Fruit fly (Drosophila melanogaster) whole organism, embryonic: ENCODE results near the gene CG13022.

Source experiments
- B-H1 ChIP-seq: fragments of 200-800 bp; sonication (Bioruptor generic); IDR thresholded peaks from 3 replicates; pipeline ENCODE4 v1.3.6; 2022; ENCODE audit warnings: missing biosample characterization, missing genetic modification characterization
- CG10543 ChIP-seq: fragments of 200-800 bp; sonication (Bioruptor generic); optimal IDR thresholded peaks from 3 replicates; lab custom pipeline; 2017; ENCODE audit warnings: missing biosample characterization, mild to moderate bottlenecking, missing genetic modification characterization, moderate library complexity
- CG11560 ChIP-seq: fragments of 200-800 bp; sonication (Bioruptor generic); IDR thresholded peaks from 3 replicates; pipeline ENCODE4 v1.3.6; 2022; ENCODE audit warnings: missing biosample characterization, missing genetic modification characterization
- CG12071 ChIP-seq: fragments of 200-800 bp; sonication (Bioruptor generic); optimal IDR thresholded peaks from 3 replicates; lab custom pipeline; 2018; ENCODE audit warnings: missing biosample characterization, mild to moderate bottlenecking, missing genetic modification characterization
- CG12219 ChIP-seq: fragments of 200-800 bp; sonication (Bioruptor generic); optimal IDR thresholded peaks from 3 replicates; lab custom pipeline; 2018; ENCODE audit warnings: missing biosample characterization, mild to moderate bottlenecking, missing genetic modification characterization
- CG12299 ChIP-seq: fragments of 200-800 bp; sonication (Bioruptor generic); optimal IDR thresholded peaks from 2 replicates; lab custom pipeline; 2018; ENCODE audit warnings: missing biosample characterization, mild to moderate bottlenecking, missing genetic modification characterization
- CG13894 ChIP-seq: fragments of 200-800 bp; sonication (Bioruptor generic); optimal IDR thresholded peaks from 3 replicates; lab custom pipeline; 2018; ENCODE audit warnings: missing biosample characterization, mild to moderate bottlenecking, missing genetic modification characterization, moderate library complexity
- CG14860 ChIP-seq: fragments of 200-800 bp; sonication (Bioruptor generic); IDR thresholded peaks from 3 replicates; pipeline ENCODE4 v1.3.6; 2022; ENCODE audit warnings: missing biosample characterization, missing genetic modification characterization; ENCODE audit not compliant: partially characterized antibody
- CG1529 ChIP-seq: fragments of 200-800 bp; sonication (Bioruptor generic); optimal IDR thresholded peaks from 3 replicates; lab custom pipeline; 2018; ENCODE audit warnings: missing biosample characterization, missing genetic modification characterization
- CG17802 ChIP-seq: fragments of 200-800 bp; sonication (Bioruptor generic); optimal IDR thresholded peaks from 2 replicates; lab custom pipeline; 2018; ENCODE audit warnings: missing biosample characterization, mild to moderate bottlenecking, missing genetic modification characterization, moderate library complexity
- CG17829 ChIP-seq: fragments of 200-800 bp; optimal IDR thresholded peaks from 2 replicates; lab custom pipeline; 2019; ENCODE audit warnings: missing biosample characterization, mild to moderate bottlenecking, missing genetic modification characterization, moderate library complexity
- CG30020 ChIP-seq: fragments of 200-800 bp; optimal IDR thresholded peaks from 2 replicates; lab custom pipeline; 2019; ENCODE audit warnings: missing biosample characterization, mild to moderate bottlenecking, missing genetic modification characterization, moderate library complexity
- CG3065 ChIP-seq: fragments of 200-800 bp; sonication (Bioruptor generic); optimal IDR thresholded peaks from 2 replicates; lab custom pipeline; 2016; ENCODE audit warnings: missing biosample characterization, missing genetic modification characterization
- CG31224 ChIP-seq: fragments of 200-800 bp; sonication (Bioruptor generic); IDR thresholded peaks from 2 replicates; pipeline ENCODE4 v1.3.6; 2022; ENCODE audit warnings: missing biosample characterization, missing genetic modification characterization
- CG3995 ChIP-seq: fragments of 200-800 bp; sonication (Bioruptor generic); optimal IDR thresholded peaks from 3 replicates; lab custom pipeline; 2016; ENCODE audit warnings: missing biosample characterization, missing genetic modification characterization
- CG4617 ChIP-seq: fragments of 200-800 bp; sonication (Bioruptor generic); optimal IDR thresholded peaks from 3 replicates; lab custom pipeline; 2016; ENCODE audit warnings: missing biosample characterization, missing genetic modification characterization, borderline replicate concordance
- CG4730 ChIP-seq: fragments of 200-800 bp; sonication (Bioruptor generic); IDR thresholded peaks from 2 replicates; pipeline ENCODE4 v1.3.6; 2022; ENCODE audit warnings: missing biosample characterization, missing genetic modification characterization
- CG5180 ChIP-seq: fragments of 200-800 bp; sonication (Bioruptor generic); optimal IDR thresholded peaks from 3 replicates; lab custom pipeline; 2017; ENCODE audit warnings: missing biosample characterization, missing genetic modification characterization, mild to moderate bottlenecking, moderate library complexity, missing genetic modification reagents
- CG6254 ChIP-seq: fragments of 200-800 bp; sonication (Bioruptor generic); optimal IDR thresholded peaks from 3 replicates; lab custom pipeline; 2017; ENCODE audit warnings: mild to moderate bottlenecking, missing biosample characterization, missing genetic modification reagents, missing genetic modification characterization
- CG6654 ChIP-seq: fragments of 200-800 bp; sonication (Bioruptor generic); optimal IDR thresholded peaks from 2 replicates; lab custom pipeline; 2017; ENCODE audit warnings: missing biosample characterization, mild to moderate bottlenecking, missing genetic modification characterization
- CG6689 ChIP-seq: fragments of 200-800 bp; sonication (Bioruptor generic); IDR thresholded peaks from 2 replicates; pipeline ENCODE4 v1.3.6; 2022; ENCODE audit warnings: missing biosample characterization, missing genetic modification characterization
- CG7786 ChIP-seq: fragments of 200-800 bp; sonication (Bioruptor generic); optimal IDR thresholded peaks from 2 replicates; lab custom pipeline; 2016; ENCODE audit warnings: missing biosample characterization, missing genetic modification characterization
- CG9797 ChIP-seq: fragments of 200-800 bp; sonication (Bioruptor generic); optimal IDR thresholded peaks from 3 replicates; lab custom pipeline; 2018; ENCODE audit warnings: missing biosample characterization, mild to moderate bottlenecking, missing genetic modification characterization
- Dll ChIP-seq: fragments of 200-800 bp; sonication (Bioruptor generic); IDR thresholded peaks from 4 replicates; pipeline ENCODE4 v1.3.6; 2022; ENCODE audit warnings: missing biosample characterization, missing genetic modification characterization; ENCODE audit not compliant: partially characterized antibody
- Drgx ChIP-seq: fragments of 200-800 bp; sonication (Bioruptor generic); IDR thresholded peaks from 2 replicates; pipeline ENCODE4 v1.3.6; 2022; ENCODE audit warnings: missing biosample characterization, missing genetic modification characterization
- Hr51 ChIP-seq, 2 experiments: fragments of 200-800 bp; sonication (Bioruptor generic); optimal IDR thresholded peaks; 2 replicates in 1 of 2; 3 replicates in 1 of 2; lab custom pipeline; 2016 to 2018; ENCODE audit warnings: missing biosample characterization in 2 of 2, missing genetic modification characterization in 2 of 2, mild to moderate bottlenecking in 1 of 2, moderate library complexity in 1 of 2
- Kr ChIP-seq: fragments of 200-800 bp; sonication (Bioruptor generic); optimal IDR thresholded peaks from 2 replicates; lab custom pipeline; 2017; ENCODE audit warnings: missing biosample characterization, mild to moderate bottlenecking, missing genetic modification characterization
- Sry-β ChIP-seq: fragments of 200-800 bp; sonication (Bioruptor generic); optimal IDR thresholded peaks from 2 replicates; lab custom pipeline; 2018; ENCODE audit warnings: missing biosample characterization, mild to moderate bottlenecking, missing genetic modification characterization, moderate library complexity
- Sry-δ ChIP-seq: fragments of 200-800 bp; sonication (Bioruptor generic); optimal IDR thresholded peaks from 2 replicates; lab custom pipeline; 2016; ENCODE audit warnings: missing biosample characterization, missing genetic modification characterization
- ac ChIP-seq: fragments of 200-800 bp; sonication (Bioruptor generic); optimal IDR thresholded peaks from 3 replicates; lab custom pipeline; 2017; ENCODE audit warnings: missing biosample characterization, mild to moderate bottlenecking, missing genetic modification characterization
- az2 ChIP-seq: fragments of 200-800 bp; sonication (Bioruptor generic); optimal IDR thresholded peaks from 3 replicates; lab custom pipeline; 2016; ENCODE audit warnings: missing biosample characterization, missing genetic modification characterization
- bab2 ChIP-seq: fragments of 200-800 bp; sonication (Bioruptor generic); optimal IDR thresholded peaks from 2 replicates; lab custom pipeline; 2016; ENCODE audit warnings: missing biosample characterization, missing genetic modification characterization
- crol ChIP-seq: fragments of 200-800 bp; sonication (Bioruptor generic); IDR thresholded peaks from 2 replicates; pipeline ENCODE4 v1.3.6; 2022; ENCODE audit warnings: missing biosample characterization, missing genetic modification characterization
- inv ChIP-seq: fragments of 200-800 bp; sonication (Bioruptor generic); IDR thresholded peaks from 2 replicates; pipeline ENCODE4 v1.3.6; 2022; ENCODE audit warnings: missing biosample characterization, missing genetic modification characterization; ENCODE audit not compliant: partially characterized antibody
- lola ChIP-seq, 3 experiments: fragments of >200 bp in 2 of 3; fragments of 200-800 bp in 1 of 3; sonication (Bioruptor generic) in 1 of 3; optimal IDR thresholded peaks; 2 replicates each; lab custom pipeline; 2017 to 2019; ENCODE audit warnings: missing biosample characterization in 3 of 3, missing genetic modification characterization in 3 of 3, mild to moderate bottlenecking in 1 of 3, moderate library complexity in 1 of 3
- mld ChIP-seq: fragments of 200-800 bp; sonication (Bioruptor generic); IDR thresholded peaks from 3 replicates; pipeline ENCODE4 v1.3.6; 2022; ENCODE audit warnings: missing biosample characterization, missing genetic modification characterization; ENCODE audit not compliant: partially characterized antibody
- nerfin-2 ChIP-seq: fragments of 200-800 bp; sonication (Bioruptor generic); IDR thresholded peaks from 2 replicates; pipeline ENCODE4 v1.3.6; 2022; ENCODE audit warnings: missing biosample characterization, missing genetic modification characterization; ENCODE audit not compliant: partially characterized antibody
- p53 ChIP-seq: fragments of 200-800 bp; sonication (Bioruptor generic); optimal IDR thresholded peaks from 2 replicates; lab custom pipeline; 2016; ENCODE audit warnings: missing biosample characterization, missing genetic modification characterization
- pan ChIP-seq, 4 experiments: fragments of >200 bp in 3 of 4; fragments of 200-800 bp in 1 of 4; sonication (Bioruptor generic) in 1 of 4; optimal IDR thresholded peaks in 3 of 4; IDR thresholded peaks in 1 of 4; 2 replicates each; pipeline versions ENCODE4 v1.3.6 to Lab custom; 2017 to 2022; ENCODE audit warnings: missing biosample characterization in 2 of 4, missing genetic modification characterization in 2 of 4, mixed read lengths in 1 of 4
- pita ChIP-seq: fragments of 200-800 bp; sonication (Bioruptor generic); optimal IDR thresholded peaks from 2 replicates; lab custom pipeline; 2017; ENCODE audit warnings: missing biosample characterization, mild to moderate bottlenecking, missing genetic modification characterization
- ranshi ChIP-seq: fragments of 200-800 bp; sonication (Bioruptor generic); IDR thresholded peaks from 2 replicates; pipeline ENCODE4 v1.3.6; 2022; ENCODE audit warnings: missing biosample characterization, missing genetic modification characterization
- ro ChIP-seq: fragments of 200-800 bp; sonication (Bioruptor generic); IDR thresholded peaks from 2 replicates; pipeline ENCODE4 v1.3.6; 2022; ENCODE audit warnings: missing biosample characterization, missing genetic modification characterization
- scrt ChIP-seq: fragments of 200-800 bp; sonication (Bioruptor generic); optimal IDR thresholded peaks from 2 replicates; lab custom pipeline; 2018; ENCODE audit warnings: missing biosample characterization, mild to moderate bottlenecking, missing genetic modification characterization, moderate library complexity
- shn ChIP-seq: fragments of 200-800 bp; sonication (Bioruptor generic); optimal IDR thresholded peaks from 3 replicates; lab custom pipeline; 2016; ENCODE audit warnings: missing biosample characterization, missing genetic modification characterization
- tin ChIP-seq: fragments of 200-800 bp; sonication (Bioruptor generic); optimal IDR thresholded peaks from 3 replicates; lab custom pipeline; 2016; ENCODE audit warnings: missing biosample characterization, missing genetic modification characterization
- tll ChIP-seq, 2 experiments: fragments of 200-800 bp in 1 of 2; fragments of >200 bp in 1 of 2; sonication (Bioruptor generic) in 1 of 2; optimal IDR thresholded peaks; 2 replicates each; lab custom pipeline; 2017 to 2019; ENCODE audit warnings: missing biosample characterization in 2 of 2, missing genetic modification characterization in 2 of 2, mild to moderate bottlenecking in 1 of 2, moderate library complexity in 1 of 2
- usp ChIP-seq: fragments of >200 bp; optimal IDR thresholded peaks from 2 replicates; lab custom pipeline; 2017; ENCODE audit warnings: missing biosample characterization, missing genetic modification characterization

The CG13022 gene

DNA sequence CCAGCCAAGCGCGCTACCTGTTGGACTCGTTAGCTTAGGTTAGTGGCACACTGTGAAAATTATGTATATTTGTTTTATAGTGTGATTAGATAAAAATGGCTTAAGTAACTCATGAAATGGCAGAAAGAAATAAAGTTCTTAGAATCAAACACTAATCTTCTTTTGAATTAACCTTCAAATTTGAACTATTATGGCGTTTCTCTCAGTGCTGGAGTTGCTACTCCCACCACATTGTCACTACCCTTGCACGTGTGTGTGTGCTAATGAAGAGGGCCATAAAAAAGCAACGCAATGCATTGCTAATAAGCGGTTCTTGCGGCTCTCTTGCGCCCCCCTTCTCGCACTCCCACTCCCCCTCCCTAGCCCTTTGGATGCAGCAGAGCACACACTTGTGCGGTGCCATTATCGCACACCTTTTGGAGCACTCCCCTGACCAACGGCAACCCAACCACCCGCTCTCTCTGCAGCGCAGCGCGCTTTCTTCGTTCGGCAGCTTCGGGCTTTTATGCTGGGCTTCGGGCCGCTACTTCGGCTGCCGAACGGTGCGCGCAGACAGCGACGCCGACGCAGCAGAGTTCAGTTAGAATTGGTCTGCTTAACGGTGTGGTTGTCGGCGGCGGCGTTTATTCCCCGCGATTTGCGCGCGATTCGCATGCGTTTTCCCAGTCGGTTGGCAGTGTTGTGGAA, 48.0 kb downstream of the CG13022 start (continued):
- TF ChIP-seq shn (GFP tag; lab: Kevin White, UChicago) (peak; percentile 80), CG6654 (GFP tag; lab: Kevin White, UChicago) (peak; percentile 81), bab2 (GFP tag; lab: Kevin White, UChicago) (peak; percentile 91), B-H1 (GFP tag; lab: Robert Waterston, UW) (peak; percentile 91), tll (GFP tag; optimal IDR thresholded peaks at IDR 0.05; lab: Kevin White, UChicago) (no peak), p53 (GFP tag; lab: Kevin White, UChicago) (peak; percentile 74), CG13894 (tag; lab: Kevin White, UChicago) (no peak), CG7786 (GFP tag; lab: Kevin White, UChicago) (peak; percentile 79), CG9797 (GFP tag; lab: Kevin White, UChicago) (peak; percentile 23), ac (GFP tag; lab: Kevin White, UChicago) (no peak), CG4617 (peak; percentile 68), pita (GFP tag; lab: Kevin White, UChicago) (no peak), CG17829 (tag; lab: Kevin White, UChicago) (peak; percentile 92), pan (optimal IDR thresholded peaks at IDR 0.05; lab: Kevin White, UChicago) (no peak), pan (GFP tag; optimal IDR thresholded peaks at IDR 0.05 in 1 of 2, IDR thresholded peaks at IDR 0.05 in 1 of 2) (peak in 1 of 2 experiments; percentile 93), CG12071 (GFP tag; lab: Kevin White, UChicago) (peak; percentile 78), CG3065 (peak; percentile 70), ranshi (GFP tag; lab: Robert Waterston, UW) (peak; percentile 93), CG4730 (peak; percentile 84), CG1529 (GFP tag; lab: Kevin White, UChicago) (peak; percentile 89), CG6689 (GFP tag; lab: Robert Waterston, UW) (peak; percentile 92), Kr (no peak), nerfin-2 (GFP tag; lab: Robert Waterston, UW) (no peak), CG3995 (GFP tag; lab: Kevin White, UChicago) (no peak), CG31224 (GFP tag; lab: Robert Waterston, UW) (peak; percentile 64), CG30020 (peak; percentile 49), scrt (GFP tag; lab: Kevin White, UChicago) (peak; percentile 76), Sry-β (GFP tag; lab: Kevin White, UChicago) (peak; percentile 57), lola (GFP tag; optimal IDR thresholded peaks at IDR 0.05; lab: Kevin White, UChicago) (peak in 1 of 3 experiments; percentile 89), CG11560 (tag; lab: Robert Waterston, UW) (peak; percentile 71; the same call in 2 of the 3 replicates), az2 (peak; percentile 93), usp (no peak), CG5180 (GFP tag; lab: Kevin White, UChicago) (peak; percentile 81), CG17802 (tag; lab: Kevin White, UChicago) (peak; percentile 82), CG14860 (no peak), Dll (GFP tag; lab: Robert Waterston, UW) (no peak; the same call in 3 of the 4 replicates), inv (GFP tag; lab: Robert Waterston, UW) (no peak), Sry-δ (GFP tag; lab: Kevin White, UChicago) (peak; percentile 58), tin (GFP tag; lab: Kevin White, UChicago) (peak; percentile 93), crol (GFP tag; lab: Robert Waterston, UW) (peak; percentile 99), Drgx (peak; percentile 90), Hr51 (GFP tag; optimal IDR thresholded peaks at IDR 0.05; lab: Kevin White, UChicago) (peak; percentile 72 to 91), ro (peak; percentile 78), CG6254 (GFP tag; lab: Kevin White, UChicago) (peak; percentile 92), mld (no peak), CG12299 (tag; lab: Kevin White, UChicago) (peak; percentile 71), CG12219 (GFP tag; lab: Kevin White, UChicago) (peak; percentile 88), CG10543 (GFP tag; lab: Kevin White, UChicago) (peak; percentile 64)
